Fruit fly (Drosophila melanogaster): ENCODE results near the gene DNAlig3.

DNAlig3 gene

DNA sequence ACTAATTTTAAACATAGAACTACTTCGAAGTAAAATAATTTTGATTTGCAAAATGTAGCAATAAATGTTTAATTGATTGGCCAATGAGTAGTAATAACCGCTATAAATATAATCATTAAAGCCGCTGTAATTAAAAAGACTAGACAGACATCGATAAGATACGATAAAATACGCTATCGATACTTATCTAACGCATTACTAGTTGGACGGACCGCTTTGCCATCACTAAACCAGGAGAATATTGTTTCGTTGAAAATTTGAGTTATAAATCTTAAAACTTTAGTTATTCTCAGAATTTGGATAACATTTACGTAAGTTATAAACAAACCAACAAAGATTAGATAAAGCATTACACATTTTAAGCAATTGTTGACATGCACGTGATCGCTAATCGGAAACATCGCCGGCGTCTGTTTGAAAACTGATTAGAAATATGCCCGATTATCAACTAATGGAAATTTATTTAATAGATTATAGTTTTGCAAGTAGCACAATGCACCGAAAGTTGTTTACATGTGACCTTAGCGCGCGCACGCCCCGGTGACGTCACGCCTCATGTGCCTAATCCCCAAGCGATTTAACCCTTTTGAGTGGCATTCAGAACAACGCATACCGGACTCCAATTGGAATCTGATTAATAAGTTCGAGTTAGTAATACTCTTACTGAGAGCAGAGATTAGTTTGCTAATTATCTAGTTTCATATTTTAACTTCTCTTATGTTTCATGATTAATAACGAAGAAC, 37.9 kb upstream of the DNAlig3 start, which contains the start of gene Desat1 (continued):
- TF ChIP-seq CG7963 (GFP tag; IDR thresholded peaks at IDR 0.05; ENCODE audit: partially characterized antibody): peak; percentile 88
- TF ChIP-seq CG1529 (GFP tag; optimal IDR thresholded peaks at IDR 0.05): no peak
- TF ChIP-seq stwl (tag; optimal IDR thresholded peaks at IDR 0.05): peak; percentile 86
- no peak for TF ChIP-seq ttk (GFP tag; IDR thresholded peaks at IDR 0.05)
- TF ChIP-seq CG6272 (GFP tag; IDR thresholded peaks at IDR 0.05): no peak
- peak; percentile 86 to 97 for TF ChIP-seq insv (GFP tag; optimal IDR thresholded peaks at IDR 0.05)
- TF ChIP-seq Mes4 (GFP tag; optimal IDR thresholded peaks at IDR 0.05): no peak
- peak; percentile 55 for TF ChIP-seq D19A (tag; optimal IDR thresholded peaks at IDR 0.05)
- TF ChIP-seq Dref (GFP tag; IDR thresholded peaks at IDR 0.05): peak; percentile 84
- TF ChIP-seq bbx (GFP tag; IDR thresholded peaks at IDR 0.05; ENCODE audit: partially characterized antibody): peak; percentile 96
- TF ChIP-seq CG2712 (tag; optimal IDR thresholded peaks at IDR 0.05): peak; percentile 38
- TF ChIP-seq gro (GFP tag; optimal IDR thresholded peaks at IDR 0.05): peak; percentile 6
- peak; percentile 31 for TF ChIP-seq CG10543 (GFP tag; optimal IDR thresholded peaks at IDR 0.05)
- TF ChIP-seq Fer3 (tag; optimal IDR thresholded peaks at IDR 0.05): no peak
- TF ChIP-seq dmrt99B (tag; optimal IDR thresholded peaks at IDR 0.05): no peak
- peak; percentile 95 for TF ChIP-seq CG6791 (GFP tag; IDR thresholded peaks at IDR 0.05; ENCODE audit: partially characterized antibody)
- TF ChIP-seq Hr51 (GFP tag; optimal IDR thresholded peaks at IDR 0.05): no peak
- no peak for TF ChIP-seq CG1602 (GFP tag; optimal IDR thresholded peaks at IDR 0.05)
- TF ChIP-seq gfzf (GFP tag; optimal IDR thresholded peaks at IDR 0.05): peak; percentile 34
- TF ChIP-seq en (GFP tag; optimal IDR thresholded peaks at IDR 0.05): no peak
- no peak for TF ChIP-seq ken (GFP tag; IDR thresholded peaks at IDR 0.05)
- peak; percentile 58 for TF ChIP-seq Dp (GFP tag; optimal IDR thresholded peaks at IDR 0.05)
- TF ChIP-seq ssp (GFP tag; IDR thresholded peaks at IDR 0.05): no peak
- TF ChIP-seq ftz-f1 (GFP tag; optimal IDR thresholded peaks at IDR 0.05): peak; percentile 8
- TF ChIP-seq BtbVII (GFP tag; optimal IDR thresholded peaks at IDR 0.05): peak; percentile 46
- no peak for TF ChIP-seq Aef1 (GFP tag; IDR thresholded peaks at IDR 0.05)
- no peak for TF ChIP-seq CG3065 (GFP tag; optimal IDR thresholded peaks at IDR 0.05)
- peak; percentile 19 for TF ChIP-seq nerfin-1 (tag; optimal IDR thresholded peaks at IDR 0.05)
- TF ChIP-seq pho (GFP tag; optimal IDR thresholded peaks at IDR 0.05): no peak
- no peak for TF ChIP-seq fu2 (GFP tag; optimal IDR thresholded peaks at IDR 0.05)
- TF ChIP-seq pzg (GFP tag; optimal IDR thresholded peaks at IDR 0.05): peak; percentile 63
- no peak for TF ChIP-seq seq (GFP tag; IDR thresholded peaks at IDR 0.05)
- TF ChIP-seq nmo (GFP tag; optimal IDR thresholded peaks at IDR 0.05): peak; percentile 22
- TF ChIP-seq CG18599 (GFP tag; optimal IDR thresholded peaks at IDR 0.05): no peak
- peak; percentile 89; the same call in 3 of the 4 replicates for TF ChIP-seq chinmo (GFP tag; IDR thresholded peaks at IDR 0.05; ENCODE audit: partially characterized antibody)
- TF ChIP-seq Eip74EF (GFP tag; optimal IDR thresholded peaks at IDR 0.05): no peak
- TF ChIP-seq Abd-B (GFP tag; optimal IDR thresholded peaks at IDR 0.05): peak; percentile 41
- TF ChIP-seq D (optimal IDR thresholded peaks at IDR 0.05): no peak
- TF ChIP-seq D (GFP tag; optimal IDR thresholded peaks at IDR 0.05): no peak
- TF ChIP-seq CG15011 (GFP tag; optimal IDR thresholded peaks at IDR 0.05): no peak
- TF ChIP-seq slbo (GFP tag; IDR thresholded peaks at IDR 0.05): no peak
- TF ChIP-seq CG12104 (GFP tag; optimal IDR thresholded peaks at IDR 0.05): no peak
- TF ChIP-seq zen2 (GFP tag; IDR thresholded peaks at IDR 0.05; ENCODE audit: partially characterized antibody): peak; percentile 88
- TF ChIP-seq CG18476 (GFP tag; optimal IDR thresholded peaks at IDR 0.05): no peak
- TF ChIP-seq E2f1 (GFP tag; IDR thresholded peaks at IDR 0.05): no peak
- TF ChIP-seq cwo (GFP tag; optimal IDR thresholded peaks at IDR 0.05): peak; percentile 80
- TF ChIP-seq Asciz (GFP tag; optimal IDR thresholded peaks at IDR 0.05): no peak
- no peak for TF ChIP-seq CG1792 (GFP tag; optimal IDR thresholded peaks at IDR 0.05)
- no peak for TF ChIP-seq Xrp1 (GFP tag; IDR thresholded peaks at IDR 0.05)

Data from whole organism, embryonic.